Fruit fly (Drosophila melanogaster) Kc167 (cell line): Measurements from ENCODE around the gene CG14995.

ENCODE experiments used
- Myc ChIP-seq: fragments of >200 bp; optimal IDR thresholded peaks from 2 replicates; lab custom pipeline; 2017; ENCODE audit warnings: missing external identifiers
- insv ChIP-seq: fragments of >200 bp; optimal IDR thresholded peaks from 3 replicates; lab custom pipeline; 2018; ENCODE audit warnings: missing external identifiers
- psq ChIP-seq: fragments of >200 bp; optimal IDR thresholded peaks from 2 replicates; lab custom pipeline; 2017; ENCODE audit warnings: missing external identifiers
- ttk ChIP-seq: sonication (Bioruptor generic); optimal IDR thresholded peaks from 2 replicates; lab custom pipeline; 2017; ENCODE audit warnings: missing external identifiers

DNA sequence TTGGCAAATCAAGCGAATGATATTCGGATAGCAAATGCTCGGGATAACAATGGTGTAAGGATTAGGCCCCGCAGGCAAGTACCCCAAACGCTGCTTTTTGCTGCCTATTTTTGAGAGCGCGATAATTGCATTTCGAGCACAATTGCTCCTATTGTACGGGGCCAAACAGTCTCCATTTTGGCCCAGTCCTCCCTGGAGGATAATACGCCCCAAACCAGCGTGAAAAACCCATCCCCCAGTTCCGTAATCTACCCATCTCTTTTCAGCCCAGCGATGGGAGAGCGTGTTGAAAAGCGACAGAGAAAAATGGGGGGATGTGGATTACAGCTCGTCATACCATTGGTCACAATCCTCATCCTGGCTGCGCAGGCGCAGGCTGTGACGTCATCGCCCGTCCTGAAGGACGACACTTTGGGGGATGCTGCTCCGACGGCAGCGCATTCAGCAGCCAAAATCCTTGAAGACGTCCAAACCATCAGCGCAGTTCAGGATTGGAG is 14.3 kb downstream of the CG14995 start, which contains the start of gene Gad1:
- TF ChIP-seq psq (lab: Kevin White, UChicago), result no peak
- no peak for TF ChIP-seq Myc
- no peak for TF ChIP-seq insv (lab: Kevin White, UChicago)
- TF ChIP-seq ttk (lab: Kevin White, UChicago), result no peak
